Worm (Caenorhabditis elegans) whole organism, L4 larva: Measurements from ENCODE around the gene math-7.

Experiments
- D1046.2 ChIP-seq: fragments of 200-800 bp; sonication (Bioruptor generic); IDR thresholded peaks from 2 replicates; pipeline ENCODE4 v1.3.6; 2022; ENCODE audit warnings: missing genetic modification characterization, missing compliant biosample characterization
- F37D6.2 ChIP-seq: sonication (generic microtip); optimal IDR thresholded peaks from 2 replicates; lab custom pipeline; 2016; ENCODE audit warnings: mild to moderate bottlenecking, missing genetic modification characterization, missing compliant biosample characterization
- T20F7.1 ChIP-seq: fragments of 200-800 bp; sonication (Bioruptor generic); optimal IDR thresholded peaks from 2 replicates; lab custom pipeline; 2018; ENCODE audit warnings: mild to moderate bottlenecking, missing genetic modification characterization, missing compliant biosample characterization
- Y105C5A.15 ChIP-seq: fragments of 200-800 bp; sonication (Bioruptor generic); IDR thresholded peaks from 2 replicates; pipeline ENCODE4 v1.3.6; 2022; ENCODE audit warnings: missing genetic modification characterization, missing compliant biosample characterization
- Y5F2A.4 ChIP-seq: fragments of 200-800 bp; sonication (Bioruptor generic); optimal IDR thresholded peaks from 2 replicates; lab custom pipeline; 2018; ENCODE audit warnings: mild to moderate bottlenecking, missing genetic modification characterization, missing compliant biosample characterization
- Y75B8A.6 ChIP-seq: fragments of 200-800 bp; sonication (Bioruptor generic); IDR thresholded peaks from 2 replicates; pipeline ENCODE4 v1.3.6; 2022; ENCODE audit warnings: missing genetic modification reagents, missing genetic modification characterization, missing compliant biosample characterization
- aha-1 ChIP-seq: fragments of 150-350 bp; peaks from one replicate; lab custom pipeline; 2014; ENCODE audit warnings: missing biosample characterization, missing genetic modification characterization
- arid-1 ChIP-seq: fragments of 200-800 bp; sonication (Bioruptor generic); conservative IDR thresholded peaks from 2 replicates; pipeline ENCODE4 v1.3.6; 2022; ENCODE audit warnings: missing genetic modification reagents, missing genetic modification characterization, missing compliant biosample characterization
- attf-4 ChIP-seq: sonication (generic microtip); optimal IDR thresholded peaks from 3 replicates; lab custom pipeline; 2017; ENCODE audit warnings: missing biosample characterization, missing genetic modification characterization
- ceh-20 ChIP-seq: fragments of 200-800 bp; sonication (Bioruptor generic); IDR thresholded peaks from 2 replicates; pipeline ENCODE4 v1.3.6; 2022; ENCODE audit warnings: missing genetic modification reagents, missing genetic modification characterization, missing compliant biosample characterization
- daf-12 ChIP-seq: fragments of 150-350 bp; optimal IDR thresholded peaks from 2 replicates; lab custom pipeline; 2014; ENCODE audit warnings: missing biosample characterization, missing genetic modification reagents, missing genetic modification characterization
- dmd-6 ChIP-seq: fragments of 200-800 bp; sonication (Bioruptor generic); IDR thresholded peaks from 2 replicates; pipeline ENCODE4 v1.3.6; 2022; ENCODE audit warnings: missing genetic modification reagents, missing genetic modification characterization, missing compliant biosample characterization
- dmd-9 ChIP-seq: fragments of 200-800 bp; sonication (Bioruptor generic); IDR thresholded peaks from 2 replicates; pipeline ENCODE4 v1.3.6; 2022; ENCODE audit warnings: missing genetic modification reagents, missing genetic modification characterization, missing compliant biosample characterization
- duxl-1 ChIP-seq: sonication (generic microtip); optimal IDR thresholded peaks from 2 replicates; lab custom pipeline; 2016; ENCODE audit warnings: mild to moderate bottlenecking, missing genetic modification characterization, moderate library complexity, missing compliant biosample characterization; ENCODE audit not compliant: poor library complexity
- egl-27 ChIP-seq: sonication (generic microtip); optimal IDR thresholded peaks from 3 replicates; lab custom pipeline; 2017; ENCODE audit warnings: missing biosample characterization, missing genetic modification reagents, missing genetic modification characterization
- egl-43 ChIP-seq: fragments of 200-800 bp; sonication (Bioruptor generic); IDR thresholded peaks from 2 replicates; pipeline ENCODE4 v1.3.6; 2022; ENCODE audit warnings: missing genetic modification reagents, missing genetic modification characterization, missing compliant biosample characterization
- hlh-30 ChIP-seq: sonication (generic microtip); optimal IDR thresholded peaks from 2 replicates; lab custom pipeline; 2017; ENCODE audit warnings: antibody characterized with exemption, mild to moderate bottlenecking, missing genetic modification characterization, missing compliant biosample characterization; ENCODE audit not compliant: insufficient read depth
- hmg-1.1 ChIP-seq: fragments of 200-800 bp; sonication (Bioruptor generic); IDR thresholded peaks from 2 replicates; pipeline ENCODE4 v1.3.6; 2022; ENCODE audit warnings: missing genetic modification reagents, missing genetic modification characterization, missing compliant biosample characterization
- jun-1 ChIP-seq: fragments of 150-350 bp; optimal IDR thresholded peaks from 2 replicates; lab custom pipeline; 2014; ENCODE audit warnings: missing biosample characterization, missing genetic modification reagents, missing genetic modification characterization
- lim-7 ChIP-seq: fragments of 200-800 bp; sonication (Bioruptor generic); IDR thresholded peaks from 2 replicates; pipeline ENCODE4 v1.3.6; 2022; ENCODE audit warnings: missing genetic modification characterization, missing compliant biosample characterization
- lin-1 ChIP-seq: fragments of 200-800 bp; sonication (Bioruptor generic); IDR thresholded peaks from 2 replicates; pipeline ENCODE4 v1.3.6; 2022; ENCODE audit warnings: missing genetic modification reagents, missing genetic modification characterization, missing compliant biosample characterization
- lin-15B ChIP-seq: fragments of 150-350 bp; sonication (generic microtip); optimal IDR thresholded peaks from 3 replicates; lab custom pipeline; 2014; ENCODE audit warnings: missing biosample characterization, missing genetic modification characterization
- lir-3 ChIP-seq: sonication (generic microtip); optimal IDR thresholded peaks from 2 replicates; lab custom pipeline; 2016; ENCODE audit warnings: mild to moderate bottlenecking, missing genetic modification characterization, missing compliant biosample characterization
- madf-5 ChIP-seq, 2 experiments: fragments of 200-800 bp; sonication (Bioruptor generic); IDR thresholded peaks; 2 replicates each; pipeline ENCODE4 v1.3.6; 2022; ENCODE audit warnings: missing compliant biosample characterization in 2 of 2, missing genetic modification characterization in 2 of 2
- mxl-3 ChIP-seq: fragments of 200-800 bp; sonication (Bioruptor generic); optimal IDR thresholded peaks from 2 replicates; lab custom pipeline; 2018; ENCODE audit warnings: mild to moderate bottlenecking, missing genetic modification characterization, missing compliant biosample characterization
- nhr-10 ChIP-seq: fragments of 150-350 bp; optimal IDR thresholded peaks from 2 replicates; lab custom pipeline; 2014; ENCODE audit warnings: missing biosample characterization, missing genetic modification characterization
- nhr-102 ChIP-seq: sonication (generic microtip); optimal IDR thresholded peaks from 2 replicates; lab custom pipeline; 2016; ENCODE audit warnings: mild to moderate bottlenecking, missing genetic modification characterization, moderate library complexity, missing compliant biosample characterization
- nhr-111 ChIP-seq: fragments of 200-800 bp; sonication (Bioruptor generic); optimal IDR thresholded peaks from 2 replicates; lab custom pipeline; 2018; ENCODE audit warnings: mild to moderate bottlenecking, missing genetic modification characterization, missing compliant biosample characterization
- nhr-25 ChIP-seq: sonication (generic microtip); optimal IDR thresholded peaks from 2 replicates; lab custom pipeline; 2017; ENCODE audit warnings: missing genetic modification characterization, mild to moderate bottlenecking, missing compliant biosample characterization, antibody characterized with exemption, moderate library complexity, borderline replicate concordance; ENCODE audit not compliant: insufficient read depth
- nhr-28 ChIP-seq: fragments of 150-350 bp; optimal IDR thresholded peaks from 2 replicates; lab custom pipeline; 2014; ENCODE audit warnings: missing biosample characterization, missing genetic modification characterization
- nhr-42 ChIP-seq: fragments of 200-800 bp; sonication (Bioruptor generic); IDR thresholded peaks from 2 replicates; pipeline ENCODE4 v1.3.6; 2022; ENCODE audit warnings: missing genetic modification characterization, missing compliant biosample characterization
- nhr-6 ChIP-seq: fragments of 150-350 bp; optimal IDR thresholded peaks from 2 replicates; lab custom pipeline; 2014; ENCODE audit warnings: missing biosample characterization, missing genetic modification characterization
- saeg-2 ChIP-seq: fragments of 200-800 bp; sonication (Bioruptor generic); IDR thresholded peaks from 2 replicates; pipeline ENCODE4 v1.3.6; 2022; ENCODE audit warnings: missing genetic modification reagents, missing genetic modification characterization, missing compliant biosample characterization
- snpc-1.2 ChIP-seq: fragments of 200-800 bp; sonication (Bioruptor generic); IDR thresholded peaks from 2 replicates; pipeline ENCODE4 v1.3.6; 2022; ENCODE audit warnings: missing genetic modification reagents, missing genetic modification characterization, missing compliant biosample characterization
- tra-1 ChIP-seq: fragments of 200-800 bp; sonication (Bioruptor generic); IDR thresholded peaks from 2 replicates; pipeline ENCODE4 v1.3.6; 2022; ENCODE audit warnings: missing genetic modification reagents, missing genetic modification characterization, missing compliant biosample characterization
- ztf-11 ChIP-seq: fragments of 150-350 bp; optimal IDR thresholded peaks from 2 replicates; lab custom pipeline; 2014; ENCODE audit warnings: missing biosample characterization, missing genetic modification characterization

Gene math-7

ce11 chrII:1922665-1923187, 36.4 kb upstream of the math-7 start, which contains the start of the genes bath-2 and F52C6.4:
Gene bath-2, minus strand, starts transcription at chrII:1922765.
Gene F52C6.4, plus strand, starts transcription at chrII:1923137.
- TF ChIP-seq ztf-11 (tag; lab: Kevin White, UChicago) (no peak), hmg-1.1 (GFP tag; lab: Robert Waterston, UW) (no peak), aha-1 (peak; percentile 5), arid-1 (GFP tag; lab: Robert Waterston, UW) (no peak), lim-7 (GFP tag; lab: Robert Waterston, UW) (no peak), Y5F2A.4 (GFP tag; lab: Kevin White, UChicago) (no peak), Y75B8A.6 (GFP tag; lab: Robert Waterston, UW) (no peak), T20F7.1 (no peak)

- TF ChIP-seq lin-1 (GFP tag; lab: Robert Waterston, UW) (no peak), madf-5 (GFP tag; IDR thresholded peaks at IDR 0.05; lab: Robert Waterston, UW) (no peak), aha-1 (no peak), nhr-42 (GFP tag; lab: Robert Waterston, UW) (no peak), egl-43 (GFP tag; lab: Robert Waterston, UW) (no peak), nhr-28 (no peak), dmd-9 (GFP tag; lab: Robert Waterston, UW) (no peak), duxl-1 (tag; lab: Kevin White, UChicago) (no peak), snpc-1.2 (GFP tag; lab: Robert Waterston, UW) (no peak), T20F7.1 (no peak), nhr-25 (tag; lab: Kevin White, UChicago) (no peak), hlh-30 (tag; lab: Kevin White, UChicago) (no peak), daf-12 (tag; lab: Kevin White, UChicago) (no peak)
These were observed 34.7 kb upstream of the math-7 start, which contains the start of gene bath-7 for ce11 chrII:1921018-1921417. Gene bath-7, minus strand, starts transcription at chrII:1921118.

DNA sequence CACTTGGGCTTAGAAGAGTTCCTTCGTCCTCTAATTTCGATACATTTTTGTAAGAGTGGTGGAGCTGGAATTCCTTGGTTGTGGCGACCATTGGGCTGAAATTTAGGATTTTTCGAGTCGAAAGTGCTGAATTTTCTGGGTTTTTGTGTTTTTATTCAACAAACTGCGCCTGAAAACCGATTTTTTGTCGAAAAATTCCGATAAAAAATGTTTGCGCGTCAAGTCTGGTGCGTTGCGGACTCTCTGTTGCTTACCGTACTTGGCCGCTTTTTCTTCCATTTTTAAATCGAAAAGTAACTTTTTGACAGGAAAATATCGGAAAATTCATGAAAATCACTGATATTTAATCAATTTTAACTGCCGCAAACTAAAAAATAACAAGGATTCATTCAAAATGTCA, 31.6 kb upstream of the math-7 start, which contains the start of gene bath-4:
Gene bath-4 (minus strand): TSS at position 101 of the 400 bp plus-strand sequence.
- no peak for TF ChIP-seq F37D6.2 (tag; lab: Kevin White, UChicago)
- no peak for TF ChIP-seq saeg-2 (GFP tag; lab: Robert Waterston, UW)
- TF ChIP-seq Y105C5A.15: no peak
- TF ChIP-seq dmd-6 (GFP tag; lab: Robert Waterston, UW): no peak
- no peak for TF ChIP-seq lin-15B (tag; lab: Kevin White, UChicago)
- TF ChIP-seq egl-27 (tag; lab: Kevin White, UChicago): no peak
- no peak for TF ChIP-seq T20F7.1
- TF ChIP-seq lim-7 (GFP tag; lab: Robert Waterston, UW): no peak
- TF ChIP-seq tra-1 (GFP tag; lab: Robert Waterston, UW): no peak
- TF ChIP-seq nhr-10: no peak
- no peak for TF ChIP-seq nhr-6 (tag; lab: Kevin White, UChicago)
- no peak for TF ChIP-seq ceh-20

DNA sequence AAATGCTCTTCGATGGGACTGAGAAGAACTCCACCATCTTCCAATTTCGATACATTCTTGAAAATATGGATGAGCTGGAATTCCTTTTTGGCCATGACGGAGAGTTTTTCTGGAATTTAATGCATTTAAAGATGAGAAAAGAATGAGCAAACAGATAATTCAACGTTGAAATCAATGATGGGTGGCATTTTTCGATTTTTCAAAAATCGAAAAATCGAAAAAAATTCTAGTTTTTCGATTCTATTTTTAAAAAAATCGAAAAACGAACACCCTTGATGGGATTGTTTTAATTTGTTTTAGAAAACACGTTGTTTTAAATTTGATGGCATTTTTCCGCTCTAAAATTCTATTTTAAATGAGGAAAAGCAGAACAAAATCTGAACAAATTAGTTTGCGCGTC, 26.5 kb upstream of the math-7 start, which contains the start of gene math-31:
Gene math-31 (minus strand): TSS at position 101 of the 400 bp plus-strand sequence.
- TF ChIP-seq lir-3 (tag; lab: Kevin White, UChicago) (no peak), mxl-3 (GFP tag; lab: Kevin White, UChicago) (no peak), nhr-28 (no peak), nhr-111 (GFP tag; lab: Kevin White, UChicago) (no peak), jun-1 (tag; lab: Kevin White, UChicago) (no peak), attf-4 (tag; lab: Kevin White, UChicago) (no peak), D1046.2 (GFP tag; lab: Robert Waterston, UW) (no peak), Y5F2A.4 (GFP tag; lab: Kevin White, UChicago) (no peak), nhr-102 (no peak)
